Worm (Caenorhabditis elegans): Measurements from ENCODE around the gene Y57A10A.29.

Gene Y57A10A.29

DNA sequence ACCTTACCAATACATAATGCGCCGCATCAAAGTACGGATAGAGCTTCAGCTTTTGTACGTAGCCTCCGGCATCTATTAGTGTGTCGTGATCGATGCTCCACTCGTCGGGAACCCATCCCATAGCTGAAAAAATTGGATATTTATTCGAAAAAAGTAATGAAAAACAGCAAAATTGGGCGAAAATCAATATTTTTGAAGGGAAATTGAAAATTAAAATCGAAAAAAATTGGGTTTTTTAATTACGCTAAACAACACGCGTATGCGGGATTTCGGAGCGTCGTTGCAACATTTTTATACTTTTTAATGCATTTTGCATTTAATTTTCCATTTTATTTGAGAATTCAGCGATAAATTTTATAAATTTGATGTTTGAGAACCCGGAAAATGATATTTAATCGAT lies at the start of gene Y57A10A.29, which contains the start of gene tric-1B.2:
Y57A10A.29 (plus strand) TSS at position 303 of the 400 bp plus-strand sequence.
tric-1B.2 (minus strand) TSS at position 129 of the 400 bp plus-strand sequence.
- TF ChIP-seq unc-42 (tag; optimal IDR thresholded peaks at IDR 0.05) (peak; percentile 61), unc-86 (tag; optimal IDR thresholded peaks at IDR 0.05) (no peak), K09A11.1 (tag; optimal IDR thresholded peaks at IDR 0.05; ENCODE audit: insufficient read depth) (no peak), lin-11 (tag; optimal IDR thresholded peaks at IDR 0.05) (no peak)

DNA sequence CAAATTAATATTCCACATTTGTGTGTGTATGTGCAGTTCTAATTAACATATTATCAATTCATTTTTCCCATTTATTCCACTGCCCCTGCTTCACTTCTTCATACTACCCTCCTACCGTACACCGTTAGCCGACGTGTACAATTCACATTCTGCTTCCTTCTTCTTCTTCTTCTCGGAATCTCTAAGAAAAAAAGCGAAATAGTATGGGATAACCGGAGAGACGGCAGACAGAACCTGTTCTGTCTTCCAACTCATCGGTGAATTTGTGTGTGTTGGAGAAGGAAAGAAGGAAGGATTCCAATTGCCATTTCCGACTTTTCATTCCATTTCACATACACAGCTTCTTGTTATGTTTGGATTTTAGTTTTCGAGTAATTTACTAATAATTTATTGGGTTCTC lies 41.8 kb upstream of the Y57A10A.29 start:
- TF ChIP-seq ttx-3 (tag; optimal IDR thresholded peaks at IDR 0.05) (no peak), eyg-1 (tag; optimal IDR thresholded peaks at IDR 0.05) (no peak), pha-2 (tag; optimal IDR thresholded peaks at IDR 0.05) (no peak)

DNA sequence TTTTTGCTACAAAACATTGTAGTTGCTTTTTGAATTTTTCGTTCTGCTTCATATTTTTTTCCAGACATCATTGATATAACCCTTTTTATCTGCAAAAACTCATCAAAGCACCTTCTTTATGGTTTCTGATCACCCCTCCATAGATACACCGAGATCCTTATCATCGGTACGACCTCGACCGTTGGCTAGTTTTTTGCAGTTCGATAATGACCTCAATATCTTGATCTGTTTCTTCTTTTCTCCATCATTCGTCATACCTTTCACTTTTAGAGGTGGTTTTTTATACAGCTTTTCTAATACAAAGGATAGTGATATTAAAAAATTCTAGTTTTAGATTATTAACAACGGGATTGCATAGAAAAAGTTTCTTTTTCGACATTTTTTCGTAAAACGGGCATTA lies 39.9 kb upstream of the Y57A10A.29 start:
- TF ChIP-seq unc-55 (GFP tag; optimal IDR thresholded peaks at IDR 0.05) (no peak), F13H6.1 (tag; optimal IDR thresholded peaks at IDR 0.05) (no peak), pag-3 (tag; optimal IDR thresholded peaks at IDR 0.05; ENCODE audit: borderline replicate concordance) (no peak), ref-2 (tag; optimal IDR thresholded peaks at IDR 0.05) (no peak), sox-2 (GFP tag; IDR thresholded peaks at IDR 0.05) (no peak), ceh-18 (tag; optimal IDR thresholded peaks at IDR 0.05) (no peak), hlh-30 (tag; optimal IDR thresholded peaks at IDR 0.05; ENCODE audit: insufficient read depth) (no peak), unc-86 (tag; optimal IDR thresholded peaks at IDR 0.05) (no peak), pha-2 (tag; optimal IDR thresholded peaks at IDR 0.05) (no peak), hlh-6 (tag; optimal IDR thresholded peaks at IDR 0.05) (no peak), C38D4.7 (GFP tag; optimal IDR thresholded peaks at IDR 0.05) (no peak), ama-1 (optimal IDR thresholded peaks at IDR 0.05) (no peak), pha-4 (tag; optimal IDR thresholded peaks at IDR 0.05) (no peak), ets-4 (tag; optimal IDR thresholded peaks at IDR 0.05) (no peak), Y22D7AL.16 (tag; optimal IDR thresholded peaks at IDR 0.05) (no peak)

DNA sequence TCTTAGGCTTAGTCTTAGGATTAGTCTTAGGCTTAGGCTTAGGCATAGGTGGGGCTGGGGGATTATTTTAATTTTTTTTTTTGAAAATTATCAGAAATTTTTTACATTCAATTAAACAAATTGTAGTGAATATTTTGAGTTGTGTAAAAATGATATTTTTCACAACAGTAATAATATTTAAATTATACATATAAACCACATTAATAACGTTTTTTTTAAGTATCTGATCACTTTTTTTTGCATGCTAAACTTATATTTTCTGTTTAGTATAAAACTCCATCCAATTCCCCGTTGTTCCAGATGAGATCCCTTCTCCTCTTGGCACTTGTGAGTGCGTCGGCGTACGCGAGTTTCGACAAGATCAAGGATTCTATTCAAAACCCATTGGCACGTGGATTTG lies 39.3 kb upstream of the Y57A10A.29 start, which contains the start of gene txdc-12.1:
txdc-12.1 (plus strand) TSS at position 301 of the 400 bp plus-strand sequence.
- no peak for TF ChIP-seq nhr-11 (tag; optimal IDR thresholded peaks at IDR 0.05)
- no peak for TF ChIP-seq ttx-3 (tag; optimal IDR thresholded peaks at IDR 0.05)

DNA sequence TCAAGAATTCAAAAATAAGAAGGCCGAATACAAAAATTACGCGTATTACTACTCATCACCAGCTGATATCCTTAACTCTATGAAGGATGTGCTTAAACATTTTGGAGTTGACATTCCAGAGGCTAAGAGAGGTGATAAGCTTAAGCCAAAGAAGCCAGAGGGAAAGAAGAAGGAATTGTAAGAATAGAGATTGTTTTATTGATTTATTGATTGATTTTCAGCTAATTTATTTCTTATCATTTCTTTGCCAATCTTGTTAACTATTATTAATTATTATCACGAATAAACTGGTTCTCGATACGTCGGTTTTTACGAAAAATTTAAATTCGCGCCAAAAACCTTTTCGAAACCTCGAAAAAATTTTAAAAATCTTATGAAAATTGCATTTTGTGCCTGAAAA lies 37.6 kb upstream of the Y57A10A.29 start:
- no peak for TF ChIP-seq fax-1 (tag; optimal IDR thresholded peaks at IDR 0.05)
- no peak for TF ChIP-seq mec-3 (tag; optimal IDR thresholded peaks at IDR 0.05; ENCODE audit: borderline replicate concordance)
- no peak for TF ChIP-seq ceh-31 (tag; optimal IDR thresholded peaks at IDR 0.05)
- TF ChIP-seq che-1 (tag; optimal IDR thresholded peaks at IDR 0.05): no peak
- no peak for TF ChIP-seq pha-4 (tag; optimal IDR thresholded peaks at IDR 0.05)
- TF ChIP-seq ceh-30 (tag; optimal IDR thresholded peaks at IDR 0.05): no peak
- no peak for TF ChIP-seq unc-55 (GFP tag; optimal IDR thresholded peaks at IDR 0.05)
- TF ChIP-seq zip-5 (tag; optimal IDR thresholded peaks at IDR 0.05): no peak
- no peak for TF ChIP-seq dve-1 (tag; optimal IDR thresholded peaks at IDR 0.05)
- no peak for TF ChIP-seq elt-4 (tag; optimal IDR thresholded peaks at IDR 0.05)
- TF ChIP-seq ztf-16 (tag; optimal IDR thresholded peaks at IDR 0.05): no peak
- no peak for TF ChIP-seq K02D7.2 (tag; optimal IDR thresholded peaks at IDR 0.05)
- no peak for TF ChIP-seq ttx-3 (tag; optimal IDR thresholded peaks at IDR 0.05)
- TF ChIP-seq lin-11 (tag; optimal IDR thresholded peaks at IDR 0.05): no peak

DNA sequence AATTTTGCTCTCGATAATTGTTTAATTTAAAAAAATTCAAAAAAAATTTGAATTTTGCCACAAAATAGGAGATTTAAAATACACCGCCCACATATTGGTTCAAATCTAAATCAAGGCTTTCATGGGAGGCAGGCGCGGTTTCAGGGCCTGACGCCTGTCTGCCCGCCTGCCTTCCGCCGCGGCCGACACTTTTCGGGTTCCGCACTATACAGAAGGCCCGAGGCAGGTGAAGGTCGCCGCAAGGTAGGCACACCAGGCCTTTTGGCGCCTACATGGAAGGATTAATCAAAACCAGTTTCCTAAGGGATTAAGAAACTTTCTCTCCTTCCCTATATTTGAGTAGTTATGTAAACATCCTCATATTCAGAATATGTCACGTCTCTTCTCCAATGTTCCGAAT lies 36.8 kb upstream of the Y57A10A.29 start, which contains the start of gene Y57A10A.24:
Y57A10A.24 (plus strand) TSS at position 396 of the 400 bp plus-strand sequence.
- TF ChIP-seq sox-2 (GFP tag; IDR thresholded peaks at IDR 0.05) (no peak), ceh-2 (tag; optimal IDR thresholded peaks at IDR 0.05) (no peak), hlh-15 (tag; optimal IDR thresholded peaks at IDR 0.05) (no peak), fkh-6 (tag; optimal IDR thresholded peaks at IDR 0.05) (no peak), odd-2 (tag; optimal IDR thresholded peaks at IDR 0.05) (no peak), tbx-2 (tag; optimal IDR thresholded peaks at IDR 0.05) (no peak), ceh-31 (tag; optimal IDR thresholded peaks at IDR 0.05) (no peak), elt-4 (tag; optimal IDR thresholded peaks at IDR 0.05) (no peak), ttx-3 (tag; optimal IDR thresholded peaks at IDR 0.05) (no peak), elt-2 (tag; optimal IDR thresholded peaks at IDR 0.05) (no peak), unc-3 (GFP tag; conservative IDR thresholded peaks at IDR 0.05) (no peak), unc-3 (tag; optimal IDR thresholded peaks at IDR 0.05) (no peak), ceh-22 (tag; optimal IDR thresholded peaks at IDR 0.05) (no peak), unc-86 (tag; optimal IDR thresholded peaks at IDR 0.05) (no peak), tbx-7 (tag; optimal IDR thresholded peaks at IDR 0.05) (no peak), ahr-1 (tag; optimal IDR thresholded peaks at IDR 0.05) (no peak)

Measured in whole organism, late embryonic.